Worm (Caenorhabditis elegans) whole organism, L3 larva: Measurements from ENCODE around the gene nspc-18.

ENCODE experiments used
- ZK546.5 ChIP-seq: sonication (generic microtip); optimal IDR thresholded peaks from 2 replicates; lab custom pipeline; 2017; ENCODE audit warnings: missing biosample characterization, missing genetic modification characterization
- ama-1 ChIP-seq: fragments of 150-350 bp; optimal IDR thresholded peaks from 2 replicates; lab custom pipeline; 2018
- ceh-28 ChIP-seq: fragments of 150-350 bp; optimal IDR thresholded peaks from 2 replicates; lab custom pipeline; 2014; ENCODE audit warnings: missing biosample characterization, missing genetic modification reagents, missing genetic modification characterization
- egl-5 ChIP-seq: fragments of 150-350 bp; optimal IDR thresholded peaks from 2 replicates; lab custom pipeline; 2017; ENCODE audit warnings: missing biosample characterization, missing genetic modification reagents, missing genetic modification characterization, inconsistent platforms
- elt-3 ChIP-seq, 3 experiments: fragments of 150-350 bp in 1 of 3; sonication (generic microtip) in 2 of 3; optimal IDR thresholded peaks; 2 replicates in 2 of 3; 4 replicates in 1 of 3; lab custom pipeline; 2014 to 2017; ENCODE audit warnings: missing biosample characterization in 3 of 3, missing genetic modification characterization in 3 of 3
- eor-1 ChIP-seq, 2 experiments: fragments of 150-350 bp; optimal IDR thresholded peaks; 2 replicates each; lab custom pipeline; 2014 to 2018; ENCODE audit warnings: missing biosample characterization in 2 of 2, missing genetic modification characterization in 2 of 2
- nhr-11 ChIP-seq: fragments of 150-350 bp; optimal IDR thresholded peaks from 2 replicates; lab custom pipeline; 2014; ENCODE audit warnings: missing biosample characterization, missing genetic modification characterization
- pqm-1 ChIP-seq: fragments of 150-350 bp; optimal IDR thresholded peaks from 2 replicates; lab custom pipeline; 2017; ENCODE audit warnings: missing biosample characterization, missing genetic modification characterization, inconsistent platforms
- skn-1 ChIP-seq: fragments of 150-350 bp; optimal IDR thresholded peaks from 2 replicates; lab custom pipeline; 2014; ENCODE audit warnings: missing biosample characterization, missing genetic modification characterization
- unc-62 ChIP-seq: fragments of 150-350 bp; sonication (generic microtip); optimal IDR thresholded peaks from 4 replicates; lab custom pipeline; 2014; ENCODE audit warnings: missing biosample characterization, missing genetic modification reagents, missing genetic modification characterization
- zag-1 ChIP-seq: fragments of 150-350 bp; optimal IDR thresholded peaks from 2 replicates; lab custom pipeline; 2014; ENCODE audit warnings: missing biosample characterization, missing genetic modification characterization

ce11 chrX:14534596-14534995 lies 7.1 kb upstream of the nspc-18 start:
- TF ChIP-seq skn-1 (tag; lab: Kevin White, UChicago): no peak
- TF ChIP-seq ZK546.5 (tag; lab: Kevin White, UChicago): no peak
- TF ChIP-seq ceh-28: no peak
- no peak for TF ChIP-seq egl-5 (tag; lab: Kevin White, UChicago)
- no peak for TF ChIP-seq unc-62 (GFP tag; lab: Kevin White, UChicago)
- TF ChIP-seq eor-1 (tag; optimal IDR thresholded peaks at IDR 0.05; lab: Kevin White, UChicago): no peak
- no peak for TF ChIP-seq pqm-1 (tag; lab: Kevin White, UChicago)
- TF ChIP-seq elt-3 (tag; optimal IDR thresholded peaks at IDR 0.05; lab: Kevin White, UChicago): no peak
- TF ChIP-seq ama-1: no peak
- TF ChIP-seq nhr-11: no peak
- TF ChIP-seq zag-1 (tag; lab: Kevin White, UChicago): no peak
